Fruit fly (Drosophila melanogaster) whole organism, embryonic: Measurements from ENCODE around the gene Nplp3.

Source experiments
- CG17829 ChIP-seq: fragments of 200-800 bp; optimal IDR thresholded peaks from 2 replicates; lab custom pipeline; 2019; ENCODE audit warnings: missing biosample characterization, mild to moderate bottlenecking, missing genetic modification characterization, moderate library complexity
- CG6689 ChIP-seq: fragments of 200-800 bp; sonication (Bioruptor generic); IDR thresholded peaks from 2 replicates; pipeline ENCODE4 v1.3.6; 2022; ENCODE audit warnings: missing biosample characterization, missing genetic modification characterization
- da ChIP-seq: fragments of 200-800 bp; sonication (Bioruptor generic); optimal IDR thresholded peaks from 2 replicates; lab custom pipeline; 2016; ENCODE audit warnings: missing biosample characterization, missing genetic modification characterization
- dan ChIP-seq: fragments of 200-800 bp; sonication (Bioruptor generic); IDR thresholded peaks from 2 replicates; pipeline ENCODE4 v1.3.6; 2022; ENCODE audit warnings: missing biosample characterization, missing genetic modification characterization
- tll ChIP-seq, 2 experiments: fragments of 200-800 bp in 1 of 2; fragments of >200 bp in 1 of 2; sonication (Bioruptor generic) in 1 of 2; optimal IDR thresholded peaks; 2 replicates each; lab custom pipeline; 2017 to 2019; ENCODE audit warnings: missing biosample characterization in 2 of 2, missing genetic modification characterization in 2 of 2, mild to moderate bottlenecking in 1 of 2, moderate library complexity in 1 of 2

- TF ChIP-seq CG6689: no peak
- no peak for TF ChIP-seq da (GFP tag; lab: Kevin White, UChicago)
- TF ChIP-seq tll (GFP tag; optimal IDR thresholded peaks at IDR 0.05; lab: Kevin White, UChicago): no peak
- TF ChIP-seq CG17829 (tag; lab: Kevin White, UChicago): no peak
- no peak for TF ChIP-seq dan (GFP tag; lab: Robert Waterston, UW)
Measured at dm6 chr3L:16268106-16268733, 49.6 kb upstream of the Nplp3 start, which contains the start of gene CG4950.
